Fruit fly (Drosophila melanogaster) whole organism, pupa: ENCODE measurements around the gene CG17598.

Source experiments
- CG10348 ChIP-seq: fragments of 200-800 bp; sonication (Bioruptor generic); IDR thresholded peaks from 2 replicates; pipeline ENCODE4 v1.3.6; 2022; ENCODE audit warnings: missing biosample characterization, missing genetic modification characterization
- CG12605 ChIP-seq: fragments of 200-800 bp; sonication (Bioruptor generic); IDR thresholded peaks from 2 replicates; pipeline ENCODE4 v1.3.6; 2022; ENCODE audit warnings: missing biosample characterization, missing genetic modification characterization
- CG13204 ChIP-seq: fragments of 200-800 bp; sonication (Bioruptor generic); optimal IDR thresholded peaks from 2 replicates; lab custom pipeline; 2018; ENCODE audit warnings: missing biosample characterization, mild to moderate bottlenecking, missing genetic modification characterization, moderate library complexity
- CG14655 ChIP-seq: fragments of 200-800 bp; sonication (Bioruptor generic); optimal IDR thresholded peaks from 3 replicates; lab custom pipeline; 2017; ENCODE audit warnings: mild to moderate bottlenecking, missing biosample characterization, missing genetic modification reagents, missing genetic modification characterization
- CG15710 ChIP-seq: fragments of 200-800 bp; sonication (Bioruptor generic); optimal IDR thresholded peaks from 2 replicates; lab custom pipeline; 2018; ENCODE audit warnings: missing biosample characterization, mild to moderate bottlenecking, missing genetic modification characterization, moderate library complexity
- CG17806 ChIP-seq: fragments of 200-800 bp; sonication (Bioruptor generic); optimal IDR thresholded peaks from 2 replicates; lab custom pipeline; 2018; ENCODE audit warnings: missing biosample characterization, mild to moderate bottlenecking, missing genetic modification characterization, moderate library complexity
- CG32121 ChIP-seq: fragments of 200-800 bp; sonication (Bioruptor generic); IDR thresholded peaks from 2 replicates; pipeline ENCODE4 v1.3.6; 2022; ENCODE audit warnings: missing biosample characterization, missing genetic modification characterization
- CG34367 ChIP-seq: fragments of 200-800 bp; sonication (Bioruptor generic); optimal IDR thresholded peaks from 2 replicates; lab custom pipeline; 2018; ENCODE audit warnings: missing biosample characterization, mild to moderate bottlenecking, missing genetic modification characterization
- CG4496 ChIP-seq: fragments of 200-800 bp; sonication (Bioruptor generic); IDR thresholded peaks from 3 replicates; pipeline ENCODE4 v1.3.6; 2022; ENCODE audit warnings: missing biosample characterization, missing genetic modification characterization
- CG8159 ChIP-seq: fragments of 200-800 bp; sonication (Bioruptor generic); optimal IDR thresholded peaks from 3 replicates; lab custom pipeline; 2018; ENCODE audit warnings: missing biosample characterization, mild to moderate bottlenecking, missing genetic modification characterization, moderate library complexity
- CG8301 ChIP-seq: fragments of 200-800 bp; sonication (Bioruptor generic); optimal IDR thresholded peaks from 2 replicates; lab custom pipeline; 2018; ENCODE audit warnings: missing biosample characterization, mild to moderate bottlenecking, missing genetic modification characterization
- CG9948 ChIP-seq: fragments of 200-800 bp; sonication (Bioruptor generic); optimal IDR thresholded peaks from 2 replicates; lab custom pipeline; 2018; ENCODE audit warnings: missing biosample characterization, mild to moderate bottlenecking, missing genetic modification characterization, moderate library complexity
- D1 ChIP-seq: fragments of 200-800 bp; sonication (Bioruptor generic); optimal IDR thresholded peaks from 2 replicates; lab custom pipeline; 2018; ENCODE audit warnings: missing biosample characterization, mild to moderate bottlenecking, missing genetic modification characterization, moderate library complexity
- EcR ChIP-seq: fragments of 200-800 bp; sonication (Bioruptor generic); optimal IDR thresholded peaks from 3 replicates; lab custom pipeline; 2019; ENCODE audit warnings: missing biosample characterization, missing genetic modification characterization, mild to moderate bottlenecking, moderate library complexity, missing genetic modification reagents
- Ets98B ChIP-seq: fragments of 200-800 bp; sonication (Bioruptor generic); IDR thresholded peaks from 2 replicates; pipeline ENCODE4 v1.3.6; 2022; ENCODE audit warnings: missing biosample characterization, missing genetic modification characterization
- Pif1A ChIP-seq: fragments of 200-800 bp; sonication (Bioruptor generic); optimal IDR thresholded peaks from 3 replicates; lab custom pipeline; 2016; ENCODE audit warnings: missing biosample characterization, missing genetic modification characterization
- Pif1B ChIP-seq: fragments of 200-800 bp; sonication (Bioruptor generic); optimal IDR thresholded peaks from 3 replicates; lab custom pipeline; 2016; ENCODE audit warnings: missing biosample characterization, missing genetic modification characterization
- Snoo ChIP-seq: fragments of 200-800 bp; sonication (Bioruptor generic); optimal IDR thresholded peaks from 3 replicates; lab custom pipeline; 2017; ENCODE audit warnings: missing biosample characterization, mild to moderate bottlenecking, missing genetic modification characterization, inconsistent platforms
- fd96Ca ChIP-seq: fragments of 200-800 bp; sonication (Bioruptor generic); IDR thresholded peaks from 3 replicates; pipeline ENCODE4 v1.3.6; 2022; ENCODE audit warnings: missing biosample characterization, missing genetic modification characterization
- gl ChIP-seq: fragments of 200-800 bp; sonication (Bioruptor generic); optimal IDR thresholded peaks from 2 replicates; lab custom pipeline; 2018; ENCODE audit warnings: missing biosample characterization, mild to moderate bottlenecking, missing genetic modification characterization
- rn ChIP-seq: fragments of 200-800 bp; sonication (Bioruptor generic); IDR thresholded peaks from 2 replicates; pipeline ENCODE4 v1.3.6; 2022; ENCODE audit warnings: missing biosample characterization, missing genetic modification characterization

CG17598 gene

DNA sequence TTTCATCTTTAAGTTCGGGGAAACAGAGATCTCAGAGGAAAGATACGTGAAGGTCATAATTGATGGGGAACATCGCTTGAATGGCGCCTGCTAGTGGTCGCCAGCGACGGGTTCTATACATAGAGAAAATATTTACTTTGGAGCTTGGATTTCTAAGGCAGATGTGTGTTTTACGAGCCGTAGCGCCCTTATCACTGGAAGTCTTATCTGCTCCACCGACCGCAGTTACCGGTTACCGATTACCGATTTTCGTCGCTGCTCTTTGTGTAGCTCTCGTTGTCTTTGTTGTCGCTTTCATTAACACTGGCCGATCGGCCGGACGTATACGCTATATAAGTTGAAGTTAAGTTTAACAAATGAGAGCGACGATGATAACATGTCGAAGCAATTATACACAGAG is 49.6 kb downstream of the CG17598 start:
- TF ChIP-seq CG15710 (tag; lab: Kevin White, UChicago): no peak
- no peak for TF ChIP-seq Snoo (tag; lab: Kevin White, UChicago)
- TF ChIP-seq CG17806 (tag; lab: Kevin White, UChicago): no peak
- no peak for TF ChIP-seq CG32121 (GFP tag; lab: Robert Waterston, UW)
- no peak for TF ChIP-seq rn
- TF ChIP-seq CG13204 (GFP tag; lab: Kevin White, UChicago): no peak
- TF ChIP-seq CG8301 (tag; lab: Kevin White, UChicago): no peak
- TF ChIP-seq Ets98B (GFP tag; lab: Robert Waterston, UW): no peak
- TF ChIP-seq CG12605 (GFP tag; lab: Robert Waterston, UW): no peak
- TF ChIP-seq CG9948 (tag; lab: Kevin White, UChicago): no peak
- TF ChIP-seq CG10348 (GFP tag; lab: Robert Waterston, UW): no peak
- no peak for TF ChIP-seq CG8159 (tag; lab: Kevin White, UChicago)
- TF ChIP-seq CG14655 (GFP tag; lab: Kevin White, UChicago): no peak
- no peak for TF ChIP-seq Pif1A (GFP tag; lab: Kevin White, UChicago)

DNA sequence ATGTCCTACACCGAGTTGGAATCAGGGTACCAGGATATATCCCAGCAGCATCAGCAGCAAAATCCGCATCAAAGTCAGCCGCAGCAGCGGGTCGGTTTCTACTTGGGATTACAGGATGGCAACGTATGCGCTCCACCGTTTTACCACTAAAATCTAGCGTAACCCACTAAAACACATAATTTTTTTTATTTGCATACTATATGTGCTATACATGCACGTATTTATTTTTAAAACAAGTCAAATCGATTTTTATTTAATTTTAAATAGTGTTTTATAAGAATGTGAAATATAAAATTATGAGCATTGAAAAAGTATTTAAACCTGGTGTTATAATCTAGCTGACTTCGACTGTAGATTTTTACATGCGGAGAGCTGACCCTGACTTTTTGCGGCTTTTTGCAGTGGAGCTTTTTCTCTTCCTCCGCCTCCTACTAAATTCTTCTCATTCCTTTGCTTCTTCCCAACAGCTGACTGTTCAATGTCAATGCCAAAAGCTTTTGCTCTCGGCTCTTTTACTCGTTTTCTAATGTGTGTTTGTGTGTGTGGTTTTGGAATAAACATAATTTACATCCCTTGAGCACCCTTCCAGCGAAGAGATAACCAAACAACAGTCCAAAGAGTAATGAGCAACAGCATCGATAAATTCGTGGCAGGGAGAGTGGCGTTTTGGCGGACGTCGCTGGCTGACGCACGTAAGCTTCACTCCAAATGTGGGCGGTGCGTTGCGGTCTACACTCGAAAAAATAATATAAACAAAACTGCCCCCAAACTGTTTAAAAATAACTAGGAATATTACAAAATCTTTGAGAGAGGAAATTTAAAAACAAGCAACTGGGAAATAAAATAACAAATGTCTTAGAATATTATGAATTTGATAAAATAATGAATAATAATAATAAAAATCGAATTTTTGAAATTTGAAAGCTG is 52.3 kb downstream of the CG17598 start:
- TF ChIP-seq CG10348 (GFP tag; lab: Robert Waterston, UW) (no peak), Ets98B (GFP tag; lab: Robert Waterston, UW) (no peak), gl (tag; lab: Kevin White, UChicago) (no peak), CG12605 (GFP tag; lab: Robert Waterston, UW) (0 out of 2 replicates have a peak, but pooled peaks have one; percentile 20), EcR (peak; percentile 16), Snoo (tag; lab: Kevin White, UChicago) (peak; percentile 25), CG4496 (0 out of 3 replicates have a peak, but pooled peaks have one; percentile 11), CG14655 (GFP tag; lab: Kevin White, UChicago) (peak; percentile 49), D1 (tag; lab: Kevin White, UChicago) (no peak), CG8159 (tag; lab: Kevin White, UChicago) (peak; percentile 57), Pif1A (GFP tag; lab: Kevin White, UChicago) (no peak), CG9948 (tag; lab: Kevin White, UChicago) (peak; percentile 32), Pif1B (GFP tag; lab: Kevin White, UChicago) (no peak), CG34367 (tag; lab: Kevin White, UChicago) (no peak), CG8301 (tag; lab: Kevin White, UChicago) (peak; percentile 27), CG15710 (tag; lab: Kevin White, UChicago) (peak; percentile 30), CG17806 (tag; lab: Kevin White, UChicago) (peak; percentile 40), CG32121 (GFP tag; lab: Robert Waterston, UW) (no peak), rn (no peak), fd96Ca (no peak), CG13204 (GFP tag; lab: Kevin White, UChicago) (no peak)

DNA sequence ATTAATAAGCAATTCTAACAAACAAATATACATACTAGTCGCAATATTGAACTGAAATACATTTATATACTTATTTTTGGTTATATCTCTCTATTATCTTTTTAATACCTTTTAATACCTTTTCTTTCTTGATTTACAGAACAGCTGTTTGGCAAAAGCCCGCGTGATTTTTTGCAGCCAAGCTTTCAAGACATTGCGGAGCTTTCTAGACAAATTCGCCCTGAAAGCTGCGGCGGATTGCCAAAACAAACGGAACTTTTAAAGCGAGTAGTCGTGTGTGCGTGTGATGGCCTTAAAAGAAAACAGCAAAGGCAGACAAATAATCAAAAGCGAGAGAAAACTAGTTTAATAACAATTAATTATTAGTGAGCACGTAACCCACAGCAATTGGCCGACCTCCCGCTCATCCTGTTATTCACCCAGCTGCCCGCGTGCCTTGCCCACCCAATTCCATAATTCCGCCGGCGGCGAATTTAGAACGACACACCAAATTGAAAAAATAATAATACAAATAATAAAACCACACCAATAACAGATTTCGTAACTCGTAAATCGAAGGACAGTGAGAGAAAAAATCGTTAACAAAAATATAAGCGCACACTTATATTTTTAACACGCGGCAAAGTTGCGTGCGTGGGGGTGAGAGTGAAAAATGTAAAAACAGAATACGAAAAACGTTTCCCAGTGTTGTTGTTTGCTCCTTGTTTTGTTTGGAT is 53.1 kb downstream of the CG17598 start:
- TF ChIP-seq gl (tag; lab: Kevin White, UChicago) (no peak), CG17806 (tag; lab: Kevin White, UChicago) (no peak), fd96Ca (no peak)

DNA sequence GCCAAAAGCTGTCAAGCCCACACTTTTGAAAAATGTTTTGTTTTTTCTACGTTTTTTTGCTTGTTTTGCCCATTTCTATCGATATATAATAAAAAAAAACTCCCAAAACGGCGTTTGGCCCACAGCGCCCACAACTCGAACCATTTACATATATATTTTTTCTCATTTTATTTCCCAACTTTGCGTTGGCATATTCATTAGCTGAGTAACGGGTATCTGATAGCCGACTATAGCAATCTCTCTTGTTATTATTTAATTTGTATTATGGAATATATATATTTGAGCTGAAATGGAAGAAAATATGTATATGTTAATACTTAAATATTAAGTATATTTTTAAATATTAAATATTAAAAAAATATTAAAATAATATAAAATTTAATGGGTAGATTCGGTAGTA is 53.7 kb downstream of the CG17598 start:
- TF ChIP-seq CG9948 (tag; lab: Kevin White, UChicago): no peak
- no peak for TF ChIP-seq CG12605 (GFP tag; lab: Robert Waterston, UW)
- no peak for TF ChIP-seq gl (tag; lab: Kevin White, UChicago)
- TF ChIP-seq Pif1A (GFP tag; lab: Kevin White, UChicago): no peak
- no peak for TF ChIP-seq Snoo (tag; lab: Kevin White, UChicago)
- no peak for TF ChIP-seq CG8301 (tag; lab: Kevin White, UChicago)
- no peak for TF ChIP-seq CG10348 (GFP tag; lab: Robert Waterston, UW)
- no peak for TF ChIP-seq CG14655 (GFP tag; lab: Kevin White, UChicago)
- TF ChIP-seq CG32121 (GFP tag; lab: Robert Waterston, UW): no peak
- TF ChIP-seq CG34367 (tag; lab: Kevin White, UChicago): no peak
- no peak for TF ChIP-seq CG17806 (tag; lab: Kevin White, UChicago)
- TF ChIP-seq CG13204 (GFP tag; lab: Kevin White, UChicago): no peak
- TF ChIP-seq CG8159 (tag; lab: Kevin White, UChicago): no peak
- TF ChIP-seq D1 (tag; lab: Kevin White, UChicago): no peak
- TF ChIP-seq Ets98B (GFP tag; lab: Robert Waterston, UW): no peak
- TF ChIP-seq fd96Ca: no peak
- TF ChIP-seq rn: no peak
